Fruit fly (Drosophila melanogaster): Measurements from ENCODE around the gene CG18558.
A peak's percentile ranks its signal among the peaks of the same experiment; 100 is the strongest.

dm6 chr2L:2830341-2830800 is 13.9 kb downstream of the CG18558 start:
- TF ChIP-seq psq (GFP tag; optimal IDR thresholded peaks at IDR 0.05): peak; percentile 56
- peak; percentile 89 for TF ChIP-seq OdsH (GFP tag; optimal IDR thresholded peaks at IDR 0.05)
- TF ChIP-seq Hnf4 (GFP tag; optimal IDR thresholded peaks at IDR 0.05): peak; percentile 70
- peak; percentile 83 for TF ChIP-seq h (GFP tag; optimal IDR thresholded peaks at IDR 0.05)
- TF ChIP-seq fru (GFP tag; optimal IDR thresholded peaks at IDR 0.05): peak; percentile 88
- TF ChIP-seq HLH106 (tag; optimal IDR thresholded peaks at IDR 0.05): peak; percentile 91
- TF ChIP-seq Hr83 (GFP tag; optimal IDR thresholded peaks at IDR 0.05; ENCODE audit: poor library complexity, severe bottlenecking): no peak
- TF ChIP-seq lola (GFP tag; optimal IDR thresholded peaks at IDR 0.05): no peak
- peak; percentile 76 for TF ChIP-seq woc (GFP tag; optimal IDR thresholded peaks at IDR 0.05)
